Fruit fly (Drosophila melanogaster) whole organism, embryonic: ENCODE measurements around the gene Npc2f.

Source experiments
- Asciz ChIP-seq: fragments of 200-800 bp; sonication (Bioruptor generic); optimal IDR thresholded peaks from 2 replicates; lab custom pipeline; 2017; ENCODE audit warnings: missing biosample characterization, mild to moderate bottlenecking, missing genetic modification characterization, missing genetic modification reagents
- Blimp-1 ChIP-seq: fragments of 200-800 bp; sonication (Bioruptor generic); optimal IDR thresholded peaks from 3 replicates; lab custom pipeline; 2018; ENCODE audit warnings: missing biosample characterization, missing genetic modification characterization, mild to moderate bottlenecking, moderate library complexity, missing genetic modification reagents
- CG11085 ChIP-seq: fragments of 200-800 bp; sonication (Bioruptor generic); IDR thresholded peaks from 2 replicates; pipeline ENCODE4 v1.3.6; 2022; ENCODE audit warnings: missing biosample characterization, missing genetic modification characterization
- CG11560 ChIP-seq: fragments of 200-800 bp; sonication (Bioruptor generic); IDR thresholded peaks from 3 replicates; pipeline ENCODE4 v1.3.6; 2022; ENCODE audit warnings: missing biosample characterization, missing genetic modification characterization
- CG11695 ChIP-seq: fragments of 200-800 bp; sonication (Bioruptor generic); IDR thresholded peaks from 3 replicates; pipeline ENCODE4 v1.3.6; 2022; ENCODE audit warnings: missing biosample characterization, missing genetic modification characterization
- CG13775 ChIP-seq: fragments of 200-800 bp; sonication (Bioruptor generic); optimal IDR thresholded peaks from 3 replicates; lab custom pipeline; 2017; ENCODE audit warnings: missing biosample characterization, mild to moderate bottlenecking, missing genetic modification characterization
- CG17802 ChIP-seq: fragments of 200-800 bp; sonication (Bioruptor generic); optimal IDR thresholded peaks from 2 replicates; lab custom pipeline; 2018; ENCODE audit warnings: missing biosample characterization, mild to moderate bottlenecking, missing genetic modification characterization, moderate library complexity
- CG18011 ChIP-seq: fragments of 200-800 bp; sonication (Bioruptor generic); optimal IDR thresholded peaks from 2 replicates; lab custom pipeline; 2017; ENCODE audit warnings: missing biosample characterization, missing genetic modification characterization, mild to moderate bottlenecking, moderate library complexity, missing genotype
- Myb ChIP-seq: fragments of 200-800 bp; sonication (Bioruptor generic); optimal IDR thresholded peaks from 2 replicates; lab custom pipeline; 2016; ENCODE audit warnings: missing biosample characterization, missing genetic modification characterization
- inv ChIP-seq: fragments of 200-800 bp; sonication (Bioruptor generic); IDR thresholded peaks from 2 replicates; pipeline ENCODE4 v1.3.6; 2022; ENCODE audit warnings: missing biosample characterization, missing genetic modification characterization; ENCODE audit not compliant: partially characterized antibody
- lilli ChIP-seq: fragments of 200-800 bp; sonication (Bioruptor generic); optimal IDR thresholded peaks from 3 replicates; lab custom pipeline; 2016; ENCODE audit warnings: missing biosample characterization, missing genetic modification characterization
- lmd ChIP-seq: fragments of 200-800 bp; sonication (Bioruptor generic); IDR thresholded peaks from 2 replicates; pipeline ENCODE4 v1.3.6; 2022; ENCODE audit warnings: missing biosample characterization, missing genetic modification characterization
- zfh1 ChIP-seq: fragments of 200-800 bp; sonication (Bioruptor generic); IDR thresholded peaks from 3 replicates; pipeline ENCODE4 v1.3.6; 2022; ENCODE audit warnings: missing biosample characterization, missing genetic modification characterization

- TF ChIP-seq CG11560 (tag; lab: Robert Waterston, UW) = no peak
- no peak for TF ChIP-seq zfh1
- TF ChIP-seq inv = no peak
- TF ChIP-seq CG11695 (GFP tag; lab: Robert Waterston, UW) = no peak
- no peak for TF ChIP-seq CG17802 (tag; lab: Kevin White, UChicago)
- TF ChIP-seq lilli (GFP tag; lab: Kevin White, UChicago) = no peak
- TF ChIP-seq CG18011 (GFP tag; lab: Kevin White, UChicago) = no peak
- TF ChIP-seq Myb (GFP tag; lab: Kevin White, UChicago) = no peak
- no peak for TF ChIP-seq CG11085
- no peak for TF ChIP-seq lmd (GFP tag; lab: Robert Waterston, UW)
- TF ChIP-seq Blimp-1 = no peak
- no peak for TF ChIP-seq CG13775 (GFP tag; lab: Kevin White, UChicago)
- TF ChIP-seq Asciz (GFP tag; lab: Kevin White, UChicago) = no peak
Measured at dm6 chr3R:24116180-24116579, 21.5 kb upstream of the Npc2f start, which contains the start of gene CG13607.
